Fruit fly (Drosophila melanogaster): ENCODE data around the gene CG14417.

The CG14417 gene

dm6 chrX:2907105-2907694 is 30.9 kb upstream of the CG14417 start (continued):
- TF ChIP-seq HHEX (GFP tag; optimal IDR thresholded peaks at IDR 0.05) (no peak), CG17568 (GFP tag; optimal IDR thresholded peaks at IDR 0.05) (no peak), CG15011 (GFP tag; optimal IDR thresholded peaks at IDR 0.05) (no peak), ac (GFP tag; optimal IDR thresholded peaks at IDR 0.05) (no peak)

DNA sequence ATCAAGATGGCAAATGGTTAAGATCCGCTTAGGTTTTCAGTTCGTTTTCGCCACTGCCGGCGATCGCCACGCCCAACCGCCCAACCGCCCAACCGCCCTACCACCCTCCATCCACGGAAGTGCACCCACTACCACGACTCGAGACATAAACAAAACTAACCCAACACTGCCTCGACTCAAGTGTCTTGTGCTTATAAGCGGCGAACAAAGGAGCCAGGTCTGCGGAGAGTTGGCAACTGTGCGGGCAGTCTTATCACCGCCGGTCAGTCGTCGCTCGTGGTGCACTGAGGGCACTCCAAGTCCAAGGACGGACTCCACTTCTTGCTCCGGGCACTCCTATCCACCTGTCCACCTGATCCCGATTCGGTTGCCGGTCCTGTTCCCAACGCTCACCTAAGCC is 14.1 kb upstream of the CG14417 start, which contains the start of gene CG3526:
Gene CG3526, plus strand, starts transcription at position 301 of the 400 bp plus-strand sequence.
- TF ChIP-seq CG4424 (GFP tag; optimal IDR thresholded peaks at IDR 0.05) (no peak), Stat92E (GFP tag; optimal IDR thresholded peaks at IDR 0.05) (no peak), bab2 (GFP tag; optimal IDR thresholded peaks at IDR 0.05) (no peak), CG8359 (GFP tag; optimal IDR thresholded peaks at IDR 0.05; ENCODE audit: borderline replicate concordance) (no peak)

dm6 chrX:2888211-2888610 is 11.9 kb upstream of the CG14417 start:
- no peak for TF ChIP-seq Scr (GFP tag; IDR thresholded peaks at IDR 0.05; ENCODE audit: partially characterized antibody)
- no peak for TF ChIP-seq CG12659 (GFP tag; optimal IDR thresholded peaks at IDR 0.05)
- 0 out of 3 replicates have a peak, but pooled peaks have one; percentile 12 for TF ChIP-seq hb (GFP tag; IDR thresholded peaks at IDR 0.05; ENCODE audit: partially characterized antibody)
- peak; percentile 31 for TF ChIP-seq ewg (GFP tag; optimal IDR thresholded peaks at IDR 0.05)
- peak; percentile 66; the same call in 1 of the 2 replicates for TF ChIP-seq Adf1 (GFP tag; IDR thresholded peaks at IDR 0.05)
- TF ChIP-seq Deaf1 (tag; optimal IDR thresholded peaks at IDR 0.05), result peak; percentile 91
- peak; percentile 6 for TF ChIP-seq CG5180 (GFP tag; optimal IDR thresholded peaks at IDR 0.05)
- TF ChIP-seq CG7372 (GFP tag; IDR thresholded peaks at IDR 0.05), result peak; percentile 59

dm6 chrX:2885814-2886213 is 9.5 kb upstream of the CG14417 start, which contains the start of gene CG14419:
Gene CG14419 (minus strand): TSS chrX:2885914.
- no peak for TF ChIP-seq CG7372 (GFP tag; IDR thresholded peaks at IDR 0.05)
- TF ChIP-seq kah (GFP tag; optimal IDR thresholded peaks at IDR 0.05), result no peak
- 0 out of 2 replicates have a peak, but pooled peaks have one; percentile 14 for TF ChIP-seq CG9932 (GFP tag; IDR thresholded peaks at IDR 0.05)
- peak; percentile 39 for TF ChIP-seq CG10274 (GFP tag; optimal IDR thresholded peaks at IDR 0.05)
- TF ChIP-seq nmo (GFP tag; optimal IDR thresholded peaks at IDR 0.05), result peak; percentile 8
- TF ChIP-seq PHDP (tag; optimal IDR thresholded peaks at IDR 0.05), result no peak
- TF ChIP-seq Oli (tag; optimal IDR thresholded peaks at IDR 0.05), result no peak
- no peak for TF ChIP-seq p53 (GFP tag; optimal IDR thresholded peaks at IDR 0.05)
- TF ChIP-seq CG3163 (GFP tag; optimal IDR thresholded peaks at IDR 0.05), result no peak
- no peak for TF ChIP-seq grau (tag; optimal IDR thresholded peaks at IDR 0.05)
- TF ChIP-seq Ravus (GFP tag; IDR thresholded peaks at IDR 0.05), result no peak
- no peak for TF ChIP-seq CG15073 (GFP tag; optimal IDR thresholded peaks at IDR 0.05)
- peak; percentile 25 for TF ChIP-seq abd-A (tag; optimal IDR thresholded peaks at IDR 0.05)
- no peak for TF ChIP-seq Scr (GFP tag; IDR thresholded peaks at IDR 0.05; ENCODE audit: partially characterized antibody)
- no peak for TF ChIP-seq CG2199 (GFP tag; IDR thresholded peaks at IDR 0.05)
- TF ChIP-seq Doc3 (GFP tag; IDR thresholded peaks at IDR 0.05; ENCODE audit: partially characterized antibody), result no peak
- no peak for TF ChIP-seq CG18262 (tag; optimal IDR thresholded peaks at IDR 0.05)
- peak; percentile 10 for TF ChIP-seq CG13424 (tag; optimal IDR thresholded peaks at IDR 0.05)
- peak; percentile 23; the same call in 1 of the 2 replicates for TF ChIP-seq crol (GFP tag; IDR thresholded peaks at IDR 0.05)
- TF ChIP-seq al (GFP tag; IDR thresholded peaks at IDR 0.05), result 0 out of 2 replicates have a peak, but pooled peaks have one; percentile 17
- TF ChIP-seq CG10543 (GFP tag; optimal IDR thresholded peaks at IDR 0.05), result no peak
- TF ChIP-seq gfzf (GFP tag; optimal IDR thresholded peaks at IDR 0.05), result no peak
